Fruit fly (Drosophila melanogaster) whole organism, adult: ENCODE results near the gene CG14960.
A peak's percentile ranks its signal among the peaks of the same experiment; 100 is the strongest.

Experiments
- CG11617 ChIP-seq: fragments of 200-800 bp; sonication (Bioruptor generic); optimal IDR thresholded peaks from 2 replicates; lab custom pipeline; 2017; ENCODE audit warnings: mild to moderate bottlenecking, missing biosample characterization, missing genetic modification reagents, missing genetic modification characterization
- CG12768 ChIP-seq: fragments of 200-800 bp; sonication (Bioruptor generic); optimal IDR thresholded peaks from 2 replicates; lab custom pipeline; 2017; ENCODE audit warnings: missing biosample characterization, missing genetic modification characterization, mild to moderate bottlenecking, moderate library complexity, missing genetic modification reagents
- CG14711 ChIP-seq: fragments of 200-800 bp; sonication (Bioruptor generic); optimal IDR thresholded peaks from 2 replicates; lab custom pipeline; 2018; ENCODE audit warnings: missing biosample characterization, mild to moderate bottlenecking, missing genetic modification characterization, moderate library complexity
- CG1620 ChIP-seq: fragments of 200-800 bp; sonication (Bioruptor generic); optimal IDR thresholded peaks from 2 replicates; lab custom pipeline; 2016; ENCODE audit warnings: missing biosample characterization, missing genetic modification characterization
- CG33017 ChIP-seq: fragments of 200-800 bp; sonication (Bioruptor generic); optimal IDR thresholded peaks from 2 replicates; lab custom pipeline; 2018; ENCODE audit warnings: missing biosample characterization, mild to moderate bottlenecking, missing genetic modification characterization, moderate library complexity
- CG5204 ChIP-seq: fragments of 200-800 bp; sonication (Bioruptor generic); optimal IDR thresholded peaks from 2 replicates; lab custom pipeline; 2016; ENCODE audit warnings: missing biosample characterization, missing genetic modification characterization
- CG7045 ChIP-seq: fragments of 200-800 bp; sonication (Bioruptor generic); optimal IDR thresholded peaks from 2 replicates; lab custom pipeline; 2017; ENCODE audit warnings: missing biosample characterization, mild to moderate bottlenecking, missing genetic modification characterization
- CG7101 ChIP-seq: fragments of 200-800 bp; sonication (Bioruptor generic); optimal IDR thresholded peaks from 2 replicates; lab custom pipeline; 2018; ENCODE audit warnings: missing biosample characterization, mild to moderate bottlenecking, missing genetic modification characterization, moderate library complexity
- Clk ChIP-seq: fragments of 200-800 bp; sonication (Bioruptor generic); optimal IDR thresholded peaks from 2 replicates; lab custom pipeline; 2017; ENCODE audit warnings: missing biosample characterization, missing genetic modification characterization
- Crg-1 ChIP-seq: fragments of 200-800 bp; sonication (Bioruptor generic); optimal IDR thresholded peaks from 2 replicates; lab custom pipeline; 2016; ENCODE audit warnings: missing biosample characterization, missing genetic modification characterization
- Hr96 ChIP-seq: fragments of 200-800 bp; sonication (Bioruptor generic); optimal IDR thresholded peaks from 2 replicates; lab custom pipeline; 2016; ENCODE audit warnings: missing biosample characterization, missing genetic modification characterization
- Mnt ChIP-seq: fragments of 200-800 bp; sonication (Bioruptor generic); optimal IDR thresholded peaks from 2 replicates; lab custom pipeline; 2016; ENCODE audit warnings: missing biosample characterization, mild to moderate bottlenecking, missing genetic modification characterization
- bab1 ChIP-seq: fragments of 200-800 bp; sonication (Bioruptor generic); optimal IDR thresholded peaks from 3 replicates; lab custom pipeline; 2019; ENCODE audit warnings: missing biosample characterization, mild to moderate bottlenecking, missing genetic modification characterization, moderate library complexity
- cic ChIP-seq: fragments of 200-800 bp; sonication (Bioruptor generic); optimal IDR thresholded peaks from 2 replicates; lab custom pipeline; 2017; ENCODE audit warnings: missing biosample characterization, mild to moderate bottlenecking, missing genetic modification characterization, moderate library complexity
- cnc ChIP-seq, 2 experiments: fragments of >200 bp; optimal IDR thresholded peaks; 2 replicates each; lab custom pipeline; 2017
- kay ChIP-seq: fragments of 200-800 bp; sonication (Bioruptor generic); peaks from one replicate; lab custom pipeline; 2016; ENCODE audit warnings: missing biosample characterization, missing genetic modification characterization, borderline replicate concordance
- ovo ChIP-seq: fragments of 200-800 bp; sonication (Bioruptor generic); optimal IDR thresholded peaks from 2 replicates; lab custom pipeline; 2016; ENCODE audit warnings: missing biosample characterization, missing genetic modification characterization
- pad ChIP-seq: fragments of 200-800 bp; sonication (Bioruptor generic); optimal IDR thresholded peaks from 3 replicates; lab custom pipeline; 2017; ENCODE audit warnings: missing biosample characterization, missing genetic modification characterization, mild to moderate bottlenecking, moderate library complexity, missing genetic modification reagents
- tj ChIP-seq: fragments of 200-800 bp; sonication (Bioruptor generic); optimal IDR thresholded peaks from 3 replicates; lab custom pipeline; 2017; ENCODE audit warnings: missing biosample characterization, mild to moderate bottlenecking, missing genetic modification characterization, moderate library complexity
- toe ChIP-seq: fragments of 200-800 bp; sonication (Bioruptor generic); optimal IDR thresholded peaks from 2 replicates; lab custom pipeline; 2016; ENCODE audit warnings: missing biosample characterization, missing genetic modification characterization

CG14960 gene

dm6 chr3L:3225769-3226457, 44.9 kb upstream of the CG14960 start:
- TF ChIP-seq CG33017: peak; percentile 44
- peak; percentile 32 for TF ChIP-seq CG7045 (GFP tag; lab: Kevin White, UChicago)
- peak; percentile 72 for TF ChIP-seq Mnt
- peak; percentile 49 for TF ChIP-seq CG11617 (GFP tag; lab: Kevin White, UChicago)
- peak; percentile 26 for TF ChIP-seq pad
- TF ChIP-seq ovo (GFP tag; lab: Kevin White, UChicago): no peak
- TF ChIP-seq Crg-1 (GFP tag; lab: Kevin White, UChicago): peak; percentile 13
- TF ChIP-seq CG5204: no peak
- no peak for TF ChIP-seq Clk (GFP tag; lab: Kevin White, UChicago)
- TF ChIP-seq tj (GFP tag; lab: Kevin White, UChicago): no peak
- no peak for TF ChIP-seq Hr96 (GFP tag; lab: Kevin White, UChicago)
- TF ChIP-seq bab1 (GFP tag; lab: Kevin White, UChicago): no peak
- no peak for TF ChIP-seq CG1620
- no peak for TF ChIP-seq cnc (optimal IDR thresholded peaks at IDR 0.05; lab: Kevin White, UChicago)
- peak; percentile 25 for TF ChIP-seq CG7101 (tag; lab: Kevin White, UChicago)
- TF ChIP-seq kay (GFP tag; lab: Kevin White, UChicago): no peak
- TF ChIP-seq cic (GFP tag; lab: Kevin White, UChicago): peak; percentile 72
- peak; percentile 67 for TF ChIP-seq CG12768 (GFP tag; lab: Kevin White, UChicago)
- TF ChIP-seq CG14711: no peak
- TF ChIP-seq toe (GFP tag; lab: Kevin White, UChicago): no peak

- TF ChIP-seq CG1620 (no peak), Mnt (no peak), Clk (GFP tag; lab: Kevin White, UChicago) (no peak), tj (GFP tag; lab: Kevin White, UChicago) (peak; percentile 32), cic (GFP tag; lab: Kevin White, UChicago) (no peak), kay (GFP tag; lab: Kevin White, UChicago) (no peak), pad (no peak), Hr96 (GFP tag; lab: Kevin White, UChicago) (no peak), cnc (optimal IDR thresholded peaks at IDR 0.05; lab: Kevin White, UChicago) (no peak)
These were observed 44.4 kb upstream of the CG14960 start for dm6 chr3L:3226458-3226783.

dm6 chr3L:3236319-3236718, 34.5 kb upstream of the CG14960 start:
- TF ChIP-seq Hr96 (GFP tag; lab: Kevin White, UChicago) (no peak), cic (GFP tag; lab: Kevin White, UChicago) (peak; percentile 59), Mnt (no peak)

dm6 chr3L:3239033-3239752, 31.6 kb upstream of the CG14960 start, which contains the start of gene CG17746:
CG17746 (minus strand) TSS chr3L:3239578.
- peak; percentile 4 for TF ChIP-seq Clk (GFP tag; lab: Kevin White, UChicago)
- no peak for TF ChIP-seq CG33017
- TF ChIP-seq kay (GFP tag; lab: Kevin White, UChicago): no peak
- TF ChIP-seq pad: peak; percentile 42
- TF ChIP-seq CG12768 (GFP tag; lab: Kevin White, UChicago): no peak
- no peak for TF ChIP-seq CG5204
- peak; percentile 10 for TF ChIP-seq CG7045 (GFP tag; lab: Kevin White, UChicago)
- peak; percentile 21 for TF ChIP-seq CG14711
- peak; percentile 81 for TF ChIP-seq Crg-1 (GFP tag; lab: Kevin White, UChicago)
- peak; percentile 78 for TF ChIP-seq bab1 (GFP tag; lab: Kevin White, UChicago)
- TF ChIP-seq CG1620: peak; percentile 79
- TF ChIP-seq CG11617 (GFP tag; lab: Kevin White, UChicago): no peak
- TF ChIP-seq cic (GFP tag; lab: Kevin White, UChicago): peak; percentile 12
- peak; percentile 9 for TF ChIP-seq ovo (GFP tag; lab: Kevin White, UChicago)
- no peak for TF ChIP-seq Hr96 (GFP tag; lab: Kevin White, UChicago)
- no peak for TF ChIP-seq tj (GFP tag; lab: Kevin White, UChicago)
- TF ChIP-seq CG7101 (tag; lab: Kevin White, UChicago): peak; percentile 23
- peak; percentile 81 for TF ChIP-seq Mnt
- no peak for TF ChIP-seq cnc (optimal IDR thresholded peaks at IDR 0.05; lab: Kevin White, UChicago)
- TF ChIP-seq toe (GFP tag; lab: Kevin White, UChicago): no peak

dm6 chr3L:3239785-3240596, 30.8 kb upstream of the CG14960 start:
- TF ChIP-seq CG33017: peak; percentile 40
- no peak for TF ChIP-seq bab1 (GFP tag; lab: Kevin White, UChicago)
- peak; percentile 80 for TF ChIP-seq tj (GFP tag; lab: Kevin White, UChicago)
- TF ChIP-seq CG7101 (tag; lab: Kevin White, UChicago): peak; percentile 50
- TF ChIP-seq CG11617 (GFP tag; lab: Kevin White, UChicago): peak; percentile 28
